Worm (Caenorhabditis elegans) whole organism, L4 larva: ENCODE measurements around the gene R02D5.10.

Experiments used
- aha-1 ChIP-seq: fragments of 150-350 bp; peaks from one replicate; lab custom pipeline; 2014; ENCODE audit warnings: missing biosample characterization, missing genetic modification characterization
- unc-130 ChIP-seq: sonication (generic microtip); optimal IDR thresholded peaks from 2 replicates; lab custom pipeline; 2016; ENCODE audit warnings: missing genetic modification reagents, missing genetic modification characterization, missing compliant biosample characterization

Gene R02D5.10

ce11 chrV:14532374-14532773 is 50.3 kb downstream of the R02D5.10 start:
- TF ChIP-seq aha-1 (peak; percentile 70), unc-130 (no peak)
- TF ChIP-seq, all 104 proteins: peak for 1
